Fruit fly (Drosophila melanogaster): Measurements from ENCODE around the gene Crag.

The Crag gene

DNA sequence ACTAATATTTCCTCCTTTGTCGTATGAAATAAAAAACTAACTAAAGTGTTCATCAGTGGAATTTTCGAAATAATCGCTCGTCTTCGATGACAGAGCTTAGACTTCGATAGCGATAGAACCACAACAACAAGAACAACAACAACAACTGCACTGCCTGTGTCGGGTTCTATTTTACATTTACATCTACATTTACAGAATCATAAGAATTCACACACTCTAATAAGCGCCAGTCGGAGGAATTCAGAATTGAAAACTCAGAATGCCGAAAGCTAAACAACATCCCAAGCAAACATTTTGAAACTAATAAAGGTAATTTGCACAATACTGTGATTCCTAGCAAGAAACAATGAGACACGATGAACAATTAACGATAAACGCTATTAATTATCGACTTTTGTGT, 37.5 kb upstream of the Crag start (continued):
- TF ChIP-seq BEAF-32 (GFP tag; optimal IDR thresholded peaks at IDR 0.05) (peak; percentile 20), Dref (GFP tag; IDR thresholded peaks at IDR 0.05) (peak; percentile 56), Dll (GFP tag; IDR thresholded peaks at IDR 0.05; ENCODE audit: partially characterized antibody) (peak; percentile 40; the same call in 2 of the 4 replicates)

DNA sequence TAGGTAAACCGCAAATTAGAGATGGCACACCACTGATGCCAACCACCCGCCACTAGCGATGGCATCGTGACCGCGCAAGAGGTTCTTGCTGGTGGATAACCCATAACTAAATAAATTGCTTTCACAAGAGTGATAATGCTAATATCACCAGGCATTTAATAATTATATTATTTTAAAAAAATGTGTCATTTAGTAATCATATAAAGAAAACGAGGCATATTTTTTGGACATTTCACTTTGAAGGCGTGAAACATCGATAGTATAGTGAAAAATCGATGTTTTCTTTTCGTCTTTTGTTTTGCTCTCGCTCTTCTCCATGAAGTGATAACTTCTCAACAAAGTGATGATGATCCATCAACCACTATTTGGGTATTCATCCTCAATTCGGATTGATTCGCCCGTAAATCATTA, 33.1 kb upstream of the Crag start, which contains the start of gene IntS4:
Gene IntS4, minus strand, starts transcription at position 20 of the 411 bp plus-strand sequence.
- TF ChIP-seq otp (GFP tag; IDR thresholded peaks at IDR 0.05): no peak
- TF ChIP-seq CG10543 (GFP tag; optimal IDR thresholded peaks at IDR 0.05): peak; percentile 82
- TF ChIP-seq wor (GFP tag; IDR thresholded peaks at IDR 0.05): no peak; the same call in 1 of the 2 replicates
- 0 out of 2 replicates have a peak, but pooled peaks have one; percentile 50 for TF ChIP-seq vvl (GFP tag; IDR thresholded peaks at IDR 0.05)
- peak; percentile 67 for TF ChIP-seq CG17186 (GFP tag; optimal IDR thresholded peaks at IDR 0.05)
- no peak for TF ChIP-seq jigr1 (GFP tag; IDR thresholded peaks at IDR 0.05)
- TF ChIP-seq D (optimal IDR thresholded peaks at IDR 0.05): no peak
- peak; percentile 14 for TF ChIP-seq D (GFP tag; optimal IDR thresholded peaks at IDR 0.05)
- TF ChIP-seq CG9437 (GFP tag; optimal IDR thresholded peaks at IDR 0.05): no peak
- TF ChIP-seq fd3F (GFP tag; optimal IDR thresholded peaks at IDR 0.05): peak; percentile 47
- peak; percentile 83; the same call in 1 of the 2 replicates for TF ChIP-seq slbo (GFP tag; IDR thresholded peaks at IDR 0.05)
- peak; percentile 65 for TF ChIP-seq YL-1 (GFP tag; optimal IDR thresholded peaks at IDR 0.05)
- TF ChIP-seq CG13624 (GFP tag; optimal IDR thresholded peaks at IDR 0.05): peak; percentile 33
- TF ChIP-seq CG14667 (GFP tag; IDR thresholded peaks at IDR 0.05): no peak; the same call in 1 of the 2 replicates
- peak; percentile 96 for TF ChIP-seq Doc3 (GFP tag; IDR thresholded peaks at IDR 0.05; ENCODE audit: partially characterized antibody)
- TF ChIP-seq lab (GFP tag; optimal IDR thresholded peaks at IDR 0.05): no peak
- TF ChIP-seq Elba2 (GFP tag; optimal IDR thresholded peaks at IDR 0.05): no peak
- TF ChIP-seq D19A (tag; optimal IDR thresholded peaks at IDR 0.05): peak; percentile 51
- no peak for TF ChIP-seq fru (optimal IDR thresholded peaks at IDR 0.05)
- no peak for TF ChIP-seq CG6254 (GFP tag; optimal IDR thresholded peaks at IDR 0.05)
- no peak for TF ChIP-seq tx (GFP tag; optimal IDR thresholded peaks at IDR 0.05)
- TF ChIP-seq ssp (GFP tag; IDR thresholded peaks at IDR 0.05): peak; percentile 50
- peak; percentile 83 for TF ChIP-seq Rfx (GFP tag; IDR thresholded peaks at IDR 0.05)
- TF ChIP-seq CG10321 (GFP tag; IDR thresholded peaks at IDR 0.05): no peak
- TF ChIP-seq CG4360 (GFP tag; IDR thresholded peaks at IDR 0.05): 0 out of 2 replicates have a peak, but pooled peaks have one; percentile 6
- peak; percentile 55 for TF ChIP-seq CG13296 (GFP tag; optimal IDR thresholded peaks at IDR 0.05)
- no peak for TF ChIP-seq HmgD (GFP tag; optimal IDR thresholded peaks at IDR 0.05)
- peak; percentile 98 for TF ChIP-seq Dll (GFP tag; IDR thresholded peaks at IDR 0.05; ENCODE audit: partially characterized antibody)
- TF ChIP-seq CG11504 (tag; optimal IDR thresholded peaks at IDR 0.05): no peak
- TF ChIP-seq nmo (GFP tag; optimal IDR thresholded peaks at IDR 0.05): peak; percentile 80
- TF ChIP-seq CG3163 (GFP tag; optimal IDR thresholded peaks at IDR 0.05): no peak
- TF ChIP-seq ewg (GFP tag; optimal IDR thresholded peaks at IDR 0.05): no peak
- no peak for TF ChIP-seq Atf-2 (GFP tag; optimal IDR thresholded peaks at IDR 0.05)
- no peak for TF ChIP-seq pan (optimal IDR thresholded peaks at IDR 0.05)
- TF ChIP-seq pan (GFP tag; optimal IDR thresholded peaks at IDR 0.05 in 1 of 2, IDR thresholded peaks at IDR 0.05 in 1 of 2): peak in 1 of 2 experiments; percentile 54
- TF ChIP-seq CG12942 (GFP tag; optimal IDR thresholded peaks at IDR 0.05): peak; percentile 73
- peak; percentile 58 for TF ChIP-seq CG4404 (GFP tag; IDR thresholded peaks at IDR 0.05)
- peak; percentile 86 for TF ChIP-seq bbx (GFP tag; IDR thresholded peaks at IDR 0.05; ENCODE audit: partially characterized antibody)
- TF ChIP-seq ham (GFP tag; IDR thresholded peaks at IDR 0.05): no peak
- TF ChIP-seq Trl (optimal IDR thresholded peaks at IDR 0.05): no peak
- TF ChIP-seq Trl (GFP tag; optimal IDR thresholded peaks at IDR 0.05): no peak
- TF ChIP-seq CG10366 (GFP tag; IDR thresholded peaks at IDR 0.05): peak; percentile 59
- peak; percentile 75 for TF ChIP-seq Max (GFP tag; optimal IDR thresholded peaks at IDR 0.05)
- TF ChIP-seq hb (GFP tag; IDR thresholded peaks at IDR 0.05; ENCODE audit: partially characterized antibody): peak; percentile 87
- TF ChIP-seq HLH54F (GFP tag; optimal IDR thresholded peaks at IDR 0.05): no peak
- peak; percentile 63; the same call in 2 of the 3 replicates for TF ChIP-seq dysf (GFP tag; IDR thresholded peaks at IDR 0.05)
- TF ChIP-seq NC2β (GFP tag; optimal IDR thresholded peaks at IDR 0.05): no peak
- peak; percentile 1 for TF ChIP-seq slp2 (GFP tag; optimal IDR thresholded peaks at IDR 0.05)

All from whole organism, embryonic.